Worm (Caenorhabditis elegans) whole organism, young adult: ENCODE data around the gene nprl-3.

ENCODE experiments used
- ama-1 ChIP-seq, 3 experiments: fragments of 150-350 bp in 1 of 3; sonication (generic microtip) in 2 of 3; optimal IDR thresholded peaks; 2 replicates each; lab custom pipeline; 2014 to 2018; ENCODE audit warnings: missing biosample characterization in 2 of 3, missing genetic modification characterization in 2 of 3, missing genetic modification reagents in 2 of 3
- dpl-1 ChIP-seq: fragments of 150-350 bp; optimal IDR thresholded peaks from 2 replicates; lab custom pipeline; 2014; ENCODE audit warnings: missing biosample characterization, missing genetic modification reagents, missing genetic modification characterization
- lin-26 ChIP-seq: fragments of 200-800 bp; sonication (Bioruptor generic); IDR thresholded peaks from 2 replicates; pipeline ENCODE4 v1.3.6; 2022; ENCODE audit warnings: missing genetic modification reagents, missing genetic modification characterization, missing compliant biosample characterization
- pbrm-1 ChIP-seq: fragments of 200-800 bp; sonication (Bioruptor generic); IDR thresholded peaks from 2 replicates; pipeline ENCODE4 v1.3.6; 2022; ENCODE audit warnings: missing genetic modification reagents, missing genetic modification characterization, missing compliant biosample characterization
- sea-2 ChIP-seq: fragments of 200-800 bp; sonication (Bioruptor generic); IDR thresholded peaks from 2 replicates; pipeline ENCODE4 v1.3.6; 2022; ENCODE audit warnings: missing genetic modification characterization, missing compliant biosample characterization

DNA sequence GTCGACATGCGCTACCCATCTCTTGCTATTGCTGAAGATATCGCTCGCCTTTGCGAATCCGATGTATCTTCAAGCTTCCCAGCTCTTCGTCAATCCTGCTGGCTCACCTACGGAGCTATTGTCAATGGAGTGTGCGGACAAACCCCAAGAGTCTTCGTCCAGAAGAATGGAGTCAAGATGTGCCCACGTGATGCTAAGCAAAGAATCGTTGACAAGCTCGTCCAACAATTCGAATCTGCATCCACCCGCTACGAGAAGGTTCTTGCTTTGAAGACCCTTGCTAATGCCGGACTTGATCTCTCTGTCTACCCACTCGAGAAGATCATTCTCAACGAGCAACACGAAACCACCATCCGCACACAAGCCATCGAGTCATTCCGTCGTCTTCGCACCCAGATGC lies 34.6 kb upstream of the nprl-3 start:
- TF ChIP-seq lin-26 (GFP tag; lab: Robert Waterston, UW) = no peak
- TF ChIP-seq ama-1 (optimal IDR thresholded peaks at IDR 0.05; lab: Kevin White, UChicago) = no peak
- no peak for TF ChIP-seq ama-1 (GFP tag; optimal IDR thresholded peaks at IDR 0.05; lab: Kevin White, UChicago)
- no peak for TF ChIP-seq dpl-1 (GFP tag; lab: Kevin White, UChicago)
- TF ChIP-seq sea-2 (GFP tag; lab: Robert Waterston, UW) = no peak
- no peak for TF ChIP-seq pbrm-1 (GFP tag; lab: Robert Waterston, UW)
